Worm (Caenorhabditis elegans): Measurements from ENCODE around the gene hlh-10.

- TF ChIP-seq him-1 (tag; optimal IDR thresholded peaks at IDR 0.05), result no peak
- TF ChIP-seq W03F9.2 (tag; optimal IDR thresholded peaks at IDR 0.05), result no peak
These were observed at the start of gene hlh-10 for ce11 chrV:9282110-9282509.

Data from whole organism, L4/young adult.